Fruit fly (Drosophila melanogaster): ENCODE data around the gene CG6607.

- TF ChIP-seq Myc (optimal IDR thresholded peaks at IDR 0.05) (no peak), psq (optimal IDR thresholded peaks at IDR 0.05) (no peak), ttk (optimal IDR thresholded peaks at IDR 0.05) (no peak)
These were observed 34.6 kb downstream of the CG6607 start for dm6 chr3R:24562323-24563025.
